Fruit fly (Drosophila melanogaster): ENCODE results near the gene Sgs8.

Gene Sgs8

DNA sequence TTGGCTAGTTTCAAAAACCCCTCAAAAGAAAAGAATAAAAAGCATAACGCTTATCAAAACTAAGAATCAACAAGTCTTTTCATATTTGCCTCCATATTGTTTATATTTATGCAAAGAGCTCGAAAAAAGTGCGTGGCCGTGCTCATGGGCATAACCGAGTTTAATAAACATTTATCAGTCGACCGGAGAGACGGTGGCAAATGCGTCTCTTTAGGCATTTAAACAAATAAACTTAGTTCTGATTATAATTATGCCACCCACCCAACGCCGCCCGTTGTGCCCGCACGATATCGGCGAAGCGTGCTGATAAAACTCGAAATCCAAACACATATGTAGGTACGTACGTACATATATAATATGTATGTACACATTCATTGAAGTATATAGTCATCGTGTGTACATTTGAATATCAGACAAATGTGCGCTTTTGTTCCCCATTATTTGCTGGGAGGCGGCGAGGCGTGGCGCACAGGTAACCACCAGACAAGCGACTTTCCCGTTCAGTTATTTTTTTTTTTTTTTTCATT lies 19.3 kb upstream of the Sgs8 start (continued):
- TF ChIP-seq ERR (GFP tag; optimal IDR thresholded peaks at IDR 0.05) = no peak
- TF ChIP-seq Hmr (GFP tag; optimal IDR thresholded peaks at IDR 0.05) = peak; percentile 28
- TF ChIP-seq run (tag; optimal IDR thresholded peaks at IDR 0.05) = no peak
- TF ChIP-seq CG3726 (GFP tag; IDR thresholded peaks at IDR 0.05) = no peak
- no peak for TF ChIP-seq CG1602 (GFP tag; optimal IDR thresholded peaks at IDR 0.05)
- TF ChIP-seq Nf-YC (tag; optimal IDR thresholded peaks at IDR 0.05) = peak; percentile 12
- peak in 1 of 2 experiments; percentile 29 for TF ChIP-seq Eip74EF (GFP tag; optimal IDR thresholded peaks at IDR 0.05)
- peak; percentile 61 for TF ChIP-seq sug (tag; optimal IDR thresholded peaks at IDR 0.05)
- peak; percentile 13 for TF ChIP-seq CG17359 (tag; optimal IDR thresholded peaks at IDR 0.05)
- peak; percentile 44 for TF ChIP-seq CG17385 (GFP tag; optimal IDR thresholded peaks at IDR 0.05)
- TF ChIP-seq Myb (GFP tag; optimal IDR thresholded peaks at IDR 0.05) = peak; percentile 2
- TF ChIP-seq Trl (optimal IDR thresholded peaks at IDR 0.05) = no peak
- no peak for TF ChIP-seq Trl (GFP tag; optimal IDR thresholded peaks at IDR 0.05)
- TF ChIP-seq CG9727 (GFP tag; optimal IDR thresholded peaks at IDR 0.05) = peak; percentile 21
- TF ChIP-seq Sox100B (GFP tag; optimal IDR thresholded peaks at IDR 0.05) = peak; percentile 7
- TF ChIP-seq gcm (GFP tag; optimal IDR thresholded peaks at IDR 0.05) = peak; percentile 51
- TF ChIP-seq CG2678 (tag; optimal IDR thresholded peaks at IDR 0.05) = peak; percentile 65
- TF ChIP-seq pho (GFP tag; optimal IDR thresholded peaks at IDR 0.05) = no peak
- TF ChIP-seq Hsf (GFP tag; optimal IDR thresholded peaks at IDR 0.05) = no peak
- TF ChIP-seq CG8290 (GFP tag; optimal IDR thresholded peaks at IDR 0.05) = no peak
- peak in 1 of 2 experiments; percentile 21 for TF ChIP-seq CG8290 (tag; optimal IDR thresholded peaks at IDR 0.05)
- TF ChIP-seq oc (tag; optimal IDR thresholded peaks at IDR 0.05) = no peak
- TF ChIP-seq Dbx (GFP tag; IDR thresholded peaks at IDR 0.05) = 0 out of 3 replicates have a peak, but pooled peaks have one; percentile 16
- TF ChIP-seq bowl (GFP tag; IDR thresholded peaks at IDR 0.05) = 0 out of 2 replicates have a peak, but pooled peaks have one; percentile 11
- TF ChIP-seq kni (GFP tag; optimal IDR thresholded peaks at IDR 0.05) = no peak
- TF ChIP-seq MTF-1 (GFP tag; optimal IDR thresholded peaks at IDR 0.05; ENCODE audit: borderline replicate concordance) = peak; percentile 17
- no peak for TF ChIP-seq CTCF (GFP tag; optimal IDR thresholded peaks at IDR 0.05)
- TF ChIP-seq CG7987 (GFP tag; optimal IDR thresholded peaks at IDR 0.05) = peak; percentile 73
- no peak for TF ChIP-seq CG6791 (GFP tag; IDR thresholded peaks at IDR 0.05; ENCODE audit: partially characterized antibody)
- TF ChIP-seq CG12769 (tag; optimal IDR thresholded peaks at IDR 0.05) = peak; percentile 37
- peak; percentile 61 for TF ChIP-seq ATbp (GFP tag; optimal IDR thresholded peaks at IDR 0.05)
- TF ChIP-seq CG2712 (tag; optimal IDR thresholded peaks at IDR 0.05) = no peak
- peak; percentile 15 for TF ChIP-seq CG13624 (GFP tag; optimal IDR thresholded peaks at IDR 0.05)
- peak; percentile 22 for TF ChIP-seq Blimp-1 (GFP tag; optimal IDR thresholded peaks at IDR 0.05)
- no peak for TF ChIP-seq E2f2 (GFP tag; IDR thresholded peaks at IDR 0.05)
- no peak for TF ChIP-seq CG12219 (GFP tag; optimal IDR thresholded peaks at IDR 0.05)
- 0 out of 3 replicates have a peak, but pooled peaks have one; percentile 23 for TF ChIP-seq H15 (GFP tag; IDR thresholded peaks at IDR 0.05)
- peak; percentile 69 for TF ChIP-seq CG18599 (GFP tag; optimal IDR thresholded peaks at IDR 0.05)
- TF ChIP-seq Dfd (GFP tag; optimal IDR thresholded peaks at IDR 0.05) = no peak
- no peak for TF ChIP-seq NfI (GFP tag; optimal IDR thresholded peaks at IDR 0.05)
- TF ChIP-seq hth (optimal IDR thresholded peaks at IDR 0.05) = no peak
- no peak for TF ChIP-seq BEAF-32 (GFP tag; optimal IDR thresholded peaks at IDR 0.05)
- TF ChIP-seq Doc3 (GFP tag; IDR thresholded peaks at IDR 0.05; ENCODE audit: partially characterized antibody) = no peak
- TF ChIP-seq kah (GFP tag; optimal IDR thresholded peaks at IDR 0.05) = peak; percentile 12
- no peak for TF ChIP-seq rib (GFP tag; IDR thresholded peaks at IDR 0.05)
- TF ChIP-seq trh (GFP tag; optimal IDR thresholded peaks at IDR 0.05) = no peak
- peak; percentile 16 for TF ChIP-seq CG12299 (tag; optimal IDR thresholded peaks at IDR 0.05)
- peak; percentile 16 for TF ChIP-seq CG5180 (GFP tag; optimal IDR thresholded peaks at IDR 0.05)
- no peak for TF ChIP-seq CG11247 (GFP tag; IDR thresholded peaks at IDR 0.05)
- TF ChIP-seq CG15601 (tag; optimal IDR thresholded peaks at IDR 0.05) = peak; percentile 28
- TF ChIP-seq MBD-R2 (GFP tag; IDR thresholded peaks at IDR 0.05) = no peak; the same call in 1 of the 2 replicates
